Worm (Caenorhabditis elegans): ENCODE data around the gene W04G3.11.

ce11 chrX:11079667-11080066, 9.3 kb upstream of the W04G3.11 start, which contains the start of gene W04G3.13:
- TF ChIP-seq sdz-38 (tag; optimal IDR thresholded peaks at IDR 0.05): no peak
- no peak for TF ChIP-seq unc-62 (GFP tag; optimal IDR thresholded peaks at IDR 0.05)
- no peak for TF ChIP-seq tbp1 (GFP tag; optimal IDR thresholded peaks at IDR 0.05)
- TF ChIP-seq ama-1 (optimal IDR thresholded peaks at IDR 0.05): no peak
- no peak for TF ChIP-seq ama-1 (GFP tag; optimal IDR thresholded peaks at IDR 0.05)
- no peak for TF ChIP-seq ets-4 (GFP tag; optimal IDR thresholded peaks at IDR 0.05)
- TF ChIP-seq nhr-90 (tag; optimal IDR thresholded peaks at IDR 0.05): no peak
- TF ChIP-seq B0336.3 (GFP tag; IDR thresholded peaks at IDR 0.05): no peak
- TF ChIP-seq madf-8 (GFP tag; conservative IDR thresholded peaks at IDR 0.05): no peak
- TF ChIP-seq snpc-1.3 (tag; optimal IDR thresholded peaks at IDR 0.05; ENCODE audit: insufficient read depth): no peak
- no peak for TF ChIP-seq fkh-3 (tag; optimal IDR thresholded peaks at IDR 0.05)
- TF ChIP-seq ztf-18 (tag; optimal IDR thresholded peaks at IDR 0.05): no peak
- no peak for TF ChIP-seq lin-26 (GFP tag; IDR thresholded peaks at IDR 0.05)
